Worm (Caenorhabditis elegans): ENCODE data around the gene F21C10.5.

F21C10.5 gene

DNA sequence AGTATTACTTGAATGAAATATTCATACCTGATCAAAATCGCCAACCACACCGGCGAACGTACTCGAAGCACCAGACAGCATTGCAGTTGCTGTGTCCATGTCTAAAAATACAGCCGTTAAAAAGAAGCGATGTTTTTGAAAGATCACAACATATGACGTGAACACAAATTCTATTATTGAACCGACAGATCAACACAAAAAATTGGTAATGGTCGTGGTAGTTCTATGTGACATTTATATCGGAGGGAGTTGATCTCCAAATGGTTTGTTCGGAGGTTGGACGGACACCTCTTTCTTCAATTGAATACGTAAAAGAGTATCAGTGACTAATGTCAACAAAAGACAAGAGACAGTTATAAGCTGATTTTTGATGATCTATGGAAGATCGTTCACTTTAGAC, 15.9 kb downstream of the F21C10.5 start, which contains the start of gene pitr-3:
Gene pitr-3, minus strand, starts transcription at position 101 of the 400 bp plus-strand sequence.
- TF ChIP-seq attf-4 (tag; optimal IDR thresholded peaks at IDR 0.05) (no peak), R02D3.7 (tag; optimal IDR thresholded peaks at IDR 0.05) (no peak), fkh-10 (GFP tag; optimal IDR thresholded peaks at IDR 0.05) (no peak), vab-7 (GFP tag; IDR thresholded peaks at IDR 0.05) (no peak), madf-5 (GFP tag; IDR thresholded peaks at IDR 0.05) (no peak), ceh-82 (tag; optimal IDR thresholded peaks at IDR 0.05) (no peak), zfp-3 (GFP tag; conservative IDR thresholded peaks at IDR 0.05) (no peak), lin-1 (GFP tag; IDR thresholded peaks at IDR 0.05) (no peak), lin-38 (GFP tag; IDR thresholded peaks at IDR 0.05) (no peak), lin-13 (GFP tag; optimal IDR thresholded peaks at IDR 0.05) (no peak), saeg-2 (GFP tag; IDR thresholded peaks at IDR 0.05) (no peak), ZK546.5 (tag; optimal IDR thresholded peaks at IDR 0.05) (no peak), ceh-44 (GFP tag; IDR thresholded peaks at IDR 0.05) (no peak), Y75B8A.6 (GFP tag; IDR thresholded peaks at IDR 0.05) (no peak), egl-43 (GFP tag; IDR thresholded peaks at IDR 0.05) (no peak), nhr-11 (tag; optimal IDR thresholded peaks at IDR 0.05) (no peak), php-3 (GFP tag; IDR thresholded peaks at IDR 0.05) (no peak), lir-3 (tag; optimal IDR thresholded peaks at IDR 0.05) (no peak), unc-62 (GFP tag; optimal IDR thresholded peaks at IDR 0.05 in 1 of 2) (no peak), unc-62 (tag; optimal IDR thresholded peaks at IDR 0.05) (no peak)

DNA sequence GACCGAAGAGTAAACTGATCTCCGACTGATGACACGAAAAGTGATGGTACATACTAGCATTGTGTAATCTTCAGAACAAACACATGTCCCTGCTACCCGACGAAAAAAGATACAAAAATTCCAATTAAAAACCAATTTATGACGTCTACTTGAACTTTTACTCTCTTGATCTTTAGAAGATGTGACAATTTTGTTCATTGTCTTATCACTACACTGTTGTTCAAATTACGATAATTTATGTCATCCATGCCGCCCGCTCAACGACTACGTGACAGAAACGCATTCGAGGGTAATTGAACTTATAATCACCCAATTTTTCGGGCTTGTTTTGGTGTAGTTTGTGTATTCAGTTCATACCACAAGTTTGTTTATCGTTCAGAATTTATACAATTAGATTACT, 18.5 kb downstream of the F21C10.5 start:
- TF ChIP-seq nhr-28 (tag; optimal IDR thresholded peaks at IDR 0.05) = peak; percentile 23
- no peak for TF ChIP-seq egl-43 (GFP tag; IDR thresholded peaks at IDR 0.05)

DNA sequence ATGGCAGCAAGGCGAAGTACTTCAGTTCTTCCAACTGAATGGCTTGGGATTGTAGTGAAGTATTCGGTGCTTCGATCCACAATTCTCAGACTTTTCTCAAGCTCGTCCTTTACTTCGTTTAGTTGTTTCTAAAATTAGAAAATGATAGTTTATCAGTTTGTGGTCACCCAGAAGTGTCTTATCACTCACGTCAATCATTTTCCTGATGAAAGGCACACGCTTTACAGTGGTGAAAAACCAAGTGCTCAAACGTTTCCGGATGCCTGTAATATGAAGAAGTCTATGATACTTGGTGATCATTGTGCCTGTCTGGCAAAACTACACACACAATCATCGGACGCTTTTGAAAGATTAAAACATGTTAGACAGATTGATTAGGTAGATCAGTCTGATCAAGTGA, 20.8 kb downstream of the F21C10.5 start:
- peak; percentile 23 for TF ChIP-seq pqm-1 (tag; optimal IDR thresholded peaks at IDR 0.05)
- no peak for TF ChIP-seq ctbp-1 (GFP tag; IDR thresholded peaks at IDR 0.05)
- no peak for TF ChIP-seq spr-3 (GFP tag; optimal IDR thresholded peaks at IDR 0.05)
- TF ChIP-seq dmd-9 (GFP tag; IDR thresholded peaks at IDR 0.05) = no peak
- TF ChIP-seq unc-62 (GFP tag; optimal IDR thresholded peaks at IDR 0.05 in 1 of 2) = no peak
- no peak for TF ChIP-seq unc-62 (tag; optimal IDR thresholded peaks at IDR 0.05)
- no peak for TF ChIP-seq zfp-2 (tag; optimal IDR thresholded peaks at IDR 0.05)
- no peak for TF ChIP-seq ceh-28 (tag; optimal IDR thresholded peaks at IDR 0.05)
- peak; percentile 3 for TF ChIP-seq nhr-28 (tag; optimal IDR thresholded peaks at IDR 0.05)
- no peak for TF ChIP-seq egl-43 (GFP tag; IDR thresholded peaks at IDR 0.05)
- TF ChIP-seq tra-1 (GFP tag; IDR thresholded peaks at IDR 0.05) = 0 out of 2 replicates have a peak, but pooled peaks have one; percentile 17
- TF ChIP-seq daf-16 (GFP tag; optimal IDR thresholded peaks at IDR 0.05) = no peak
- TF ChIP-seq daf-16 (tag; optimal IDR thresholded peaks at IDR 0.05) = no peak
- no peak for TF ChIP-seq lin-15B (tag; optimal IDR thresholded peaks at IDR 0.05)
- no peak for TF ChIP-seq ceh-20 (GFP tag; IDR thresholded peaks at IDR 0.05)
- peak; percentile 38 for TF ChIP-seq hlh-11 (tag; optimal IDR thresholded peaks at IDR 0.05)
- no peak for TF ChIP-seq pha-4 (GFP tag; IDR thresholded peaks at IDR 0.05)
- no peak for TF ChIP-seq pha-4 (tag; optimal IDR thresholded peaks at IDR 0.05)
- no peak for TF ChIP-seq jun-1 (tag; optimal IDR thresholded peaks at IDR 0.05)
- peak; percentile 75 for TF ChIP-seq dmd-6 (GFP tag; IDR thresholded peaks at IDR 0.05)
- TF ChIP-seq fkh-10 (GFP tag; optimal IDR thresholded peaks at IDR 0.05) = no peak

DNA sequence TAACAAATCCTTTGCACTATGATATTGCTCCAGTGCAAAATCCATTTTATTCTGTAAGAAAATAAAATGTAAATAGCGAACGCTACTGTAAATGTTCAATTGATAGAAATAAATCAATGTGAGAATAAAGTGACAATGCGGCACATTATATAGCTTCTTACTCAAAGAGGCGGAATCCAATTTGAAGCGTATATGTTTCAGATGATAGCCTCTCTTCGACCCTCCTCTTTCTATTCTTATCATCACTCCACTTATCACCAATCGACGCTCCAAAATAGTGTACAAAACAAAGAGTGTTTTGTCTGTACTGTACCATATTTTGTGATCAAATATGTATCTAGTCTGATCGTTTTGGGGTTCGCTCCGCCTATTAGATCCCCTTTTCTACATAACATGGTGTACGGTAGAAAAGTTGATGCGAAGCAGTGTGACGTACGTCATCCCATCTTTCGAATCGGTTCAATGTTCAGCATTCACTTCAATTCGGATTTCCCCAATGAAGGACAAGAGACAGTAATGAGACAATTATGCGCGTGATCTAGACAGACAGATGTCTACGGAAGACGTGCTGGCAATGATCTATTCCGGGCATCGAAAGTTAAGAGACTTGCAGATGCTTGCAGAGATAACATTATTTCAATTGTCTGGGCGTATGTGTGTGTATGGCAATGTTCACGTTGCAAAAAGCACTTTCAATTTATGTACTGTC, 21.6 kb downstream of the F21C10.5 start, which contains the start of gene spl-2:
Gene spl-2, minus strand, starts transcription at position 51 of the 709 bp plus-strand sequence.
- TF ChIP-seq F10B5.3 (tag; optimal IDR thresholded peaks at IDR 0.05) (no peak), lin-29 (GFP tag; IDR thresholded peaks at IDR 0.05) (no peak), Y75B8A.6 (GFP tag; IDR thresholded peaks at IDR 0.05) (no peak), spr-3 (GFP tag; optimal IDR thresholded peaks at IDR 0.05) (no peak), vab-7 (GFP tag; IDR thresholded peaks at IDR 0.05) (no peak), attf-4 (tag; optimal IDR thresholded peaks at IDR 0.05) (no peak), F26F4.8 (GFP tag; conservative IDR thresholded peaks at IDR 0.05) (no peak), ctbp-1 (GFP tag; IDR thresholded peaks at IDR 0.05) (no peak), unc-130 (GFP tag; optimal IDR thresholded peaks at IDR 0.05) (no peak), dmd-6 (GFP tag; IDR thresholded peaks at IDR 0.05) (peak; percentile 25; the same call in 1 of the 2 replicates), hif-1 (tag; optimal IDR thresholded peaks at IDR 0.05) (no peak), daf-12 (tag; optimal IDR thresholded peaks at IDR 0.05) (no peak), nhr-10 (tag; optimal IDR thresholded peaks at IDR 0.05) (no peak), unc-62 (GFP tag; optimal IDR thresholded peaks at IDR 0.05 in 1 of 2) (peak in 1 of 2 experiments; percentile 95), unc-62 (tag; optimal IDR thresholded peaks at IDR 0.05) (no peak), mxl-3 (GFP tag; optimal IDR thresholded peaks at IDR 0.05) (peak; percentile 56), dmd-8 (GFP tag; IDR thresholded peaks at IDR 0.05) (no peak)

Measured in whole organism, L4 larva.